Fruit fly (Drosophila melanogaster): ENCODE results near the gene CG33098.

The CG33098 gene

DNA sequence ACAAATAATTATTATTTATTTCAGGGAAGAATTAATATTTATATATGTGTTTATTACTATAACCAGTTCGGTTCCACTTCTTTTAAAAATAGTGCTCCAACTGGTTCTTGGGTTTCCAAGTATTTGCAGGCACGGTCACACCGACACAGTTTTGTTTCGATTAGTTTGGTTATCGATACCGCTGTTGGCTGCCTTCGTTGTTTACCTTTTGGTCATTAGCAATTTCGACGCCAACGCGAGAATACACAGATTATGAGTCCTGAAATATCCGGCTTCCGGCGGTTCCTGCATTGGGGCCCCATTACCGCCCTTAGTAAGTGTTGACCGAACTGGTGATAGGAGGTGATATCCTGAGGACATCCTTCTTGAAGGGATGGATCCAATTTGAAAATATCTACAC, 21.2 kb downstream of the CG33098 start, which contains the start of gene CG5196:
TSS of gene CG5196 (plus strand) at position 157 of the 400 bp plus-strand sequence.
- TF ChIP-seq EcR (GFP tag; optimal IDR thresholded peaks at IDR 0.05) (peak; percentile 14), Ets98B (GFP tag; IDR thresholded peaks at IDR 0.05) (no peak)

- no peak for TF ChIP-seq CG12605 (GFP tag; IDR thresholded peaks at IDR 0.05)
- no peak for TF ChIP-seq rn (GFP tag; IDR thresholded peaks at IDR 0.05)
- TF ChIP-seq Snoo (tag; optimal IDR thresholded peaks at IDR 0.05) = no peak
- TF ChIP-seq CG14655 (GFP tag; optimal IDR thresholded peaks at IDR 0.05) = no peak
- TF ChIP-seq EcR (GFP tag; optimal IDR thresholded peaks at IDR 0.05) = no peak
- TF ChIP-seq CG10348 (GFP tag; IDR thresholded peaks at IDR 0.05) = no peak
- no peak for TF ChIP-seq fd96Ca (GFP tag; IDR thresholded peaks at IDR 0.05)
- no peak for TF ChIP-seq D1 (tag; optimal IDR thresholded peaks at IDR 0.05)
- TF ChIP-seq CG8301 (tag; optimal IDR thresholded peaks at IDR 0.05) = no peak
- TF ChIP-seq CG4496 (GFP tag; IDR thresholded peaks at IDR 0.05) = no peak
- no peak for TF ChIP-seq CG8159 (tag; optimal IDR thresholded peaks at IDR 0.05)
- TF ChIP-seq CG15710 (tag; optimal IDR thresholded peaks at IDR 0.05) = no peak
- TF ChIP-seq CG32121 (GFP tag; IDR thresholded peaks at IDR 0.05) = no peak
- TF ChIP-seq gl (tag; optimal IDR thresholded peaks at IDR 0.05) = no peak
Observed at dm6 chr3R:12411449-12411848, 24.5 kb downstream of the CG33098 start.

DNA sequence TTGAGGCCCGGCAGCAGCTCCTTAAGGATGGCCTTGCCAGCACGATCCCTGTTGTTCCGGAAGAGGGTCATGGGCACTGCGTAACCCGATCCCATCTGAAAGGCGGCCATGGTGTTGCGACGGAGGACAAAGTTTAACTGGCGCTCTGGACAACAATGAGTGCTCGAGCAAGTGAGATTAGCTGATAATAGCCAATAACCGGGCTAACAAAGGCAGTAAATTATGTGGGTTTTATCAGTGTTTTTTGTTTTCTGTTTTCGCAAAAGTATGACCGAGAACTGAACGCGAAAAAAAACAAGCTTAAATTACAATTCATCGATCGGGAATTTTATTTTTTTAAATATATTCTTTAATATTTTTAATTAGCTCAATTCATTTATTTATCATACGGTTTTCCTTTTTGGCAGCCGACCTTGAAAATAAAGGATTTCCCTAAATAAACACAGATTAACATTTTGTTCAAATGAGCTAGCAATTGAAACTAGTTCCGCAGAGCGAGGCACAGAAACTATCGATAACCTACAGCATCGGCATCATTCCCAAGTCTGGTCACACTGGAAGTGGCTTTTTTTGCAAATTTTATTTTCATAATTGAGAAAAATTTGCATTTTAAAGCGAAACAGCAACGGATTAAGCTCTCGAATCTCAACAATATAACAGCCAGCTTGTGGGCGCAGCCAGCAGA, 26.4 kb downstream of the CG33098 start, which contains the start of the genes Dip-C and pps:
TSS of gene Dip-C (minus strand) at position 486 of the 685 bp plus-strand sequence.
TSS of gene pps (plus strand) at position 555 of the 685 bp plus-strand sequence.
- TF ChIP-seq EcR (GFP tag; optimal IDR thresholded peaks at IDR 0.05) (peak; percentile 24), Pif1A (GFP tag; optimal IDR thresholded peaks at IDR 0.05) (no peak)

DNA sequence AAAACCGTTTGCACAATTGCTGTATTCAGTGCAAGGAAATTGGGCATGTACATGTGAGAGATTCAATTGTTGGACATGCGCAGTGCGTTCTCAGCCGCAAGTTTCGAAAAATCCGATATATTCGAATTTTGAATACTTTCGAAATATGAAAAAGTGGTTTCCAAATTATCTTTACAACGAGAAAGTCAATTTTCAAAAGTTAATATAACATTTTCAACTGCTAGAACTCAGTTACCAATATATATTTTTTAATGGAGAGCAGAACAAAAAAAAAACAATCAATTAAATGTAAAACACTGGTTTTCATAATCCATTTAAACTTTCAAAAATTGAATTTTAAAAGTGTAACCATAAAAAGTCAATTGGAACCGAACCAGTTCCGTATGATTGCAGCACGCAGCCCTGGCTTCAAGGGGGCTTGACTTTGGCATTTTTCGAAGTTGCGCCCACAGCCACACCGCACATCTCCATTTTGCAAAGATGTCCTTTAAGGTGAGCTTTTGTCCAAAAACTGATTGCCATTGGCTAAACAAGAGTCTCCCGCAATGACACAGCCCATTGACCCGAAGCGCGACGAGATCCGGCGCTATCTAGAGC, 35.5 kb downstream of the CG33098 start, which contains the start of the genes Scgbeta and CG17202:
TSS of gene Scgbeta (minus strand) at position 51 of the 597 bp plus-strand sequence.
TSS of gene CG17202 (plus strand) at position 390 of the 597 bp plus-strand sequence.
- TF ChIP-seq gl (tag; optimal IDR thresholded peaks at IDR 0.05) (no peak), Ets98B (GFP tag; IDR thresholded peaks at IDR 0.05) (peak; percentile 22; the same call in 1 of the 2 replicates)

- TF ChIP-seq CG32121 (GFP tag; IDR thresholded peaks at IDR 0.05) = no peak
- TF ChIP-seq EcR (GFP tag; optimal IDR thresholded peaks at IDR 0.05) = peak; percentile 2
Observed at dm6 chr3R:12423997-12424396, 37.0 kb downstream of the CG33098 start.

DNA sequence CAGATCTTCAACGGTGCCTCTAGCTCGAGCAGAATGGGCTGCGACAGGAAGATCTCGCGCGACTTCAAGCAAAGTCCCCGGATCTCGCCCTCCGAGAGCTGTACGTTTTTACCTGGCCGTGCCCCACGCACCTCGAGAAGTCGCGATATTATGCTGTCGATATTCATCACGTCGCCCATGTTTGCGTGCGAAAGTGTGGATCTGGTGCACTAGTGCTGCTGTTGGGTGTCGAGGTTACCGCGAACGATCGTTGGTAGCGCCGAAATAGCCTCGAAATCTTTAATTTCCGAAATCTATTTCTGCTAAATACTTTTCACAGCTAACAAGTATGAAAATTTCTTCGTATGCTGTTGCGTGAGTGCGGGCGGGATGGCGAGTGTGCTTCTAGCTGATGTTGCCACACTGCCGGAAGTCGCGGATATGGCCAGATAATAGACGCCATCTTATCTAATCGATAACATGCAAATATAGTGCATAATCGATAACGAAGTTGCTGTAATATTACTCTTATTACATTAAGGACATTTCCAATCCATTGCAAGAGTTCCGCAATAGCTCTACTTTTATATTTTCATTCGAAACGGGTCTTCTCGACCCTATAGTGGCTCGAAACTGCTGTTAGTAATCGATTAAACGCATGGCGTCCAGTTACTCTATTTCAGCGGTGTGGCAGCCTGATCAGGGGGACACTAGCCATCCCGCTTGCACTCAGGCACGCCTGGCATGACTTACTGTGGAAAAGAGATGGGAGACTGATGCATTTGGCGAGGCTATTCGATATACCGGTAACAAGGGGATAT, 38.7 kb downstream of the CG33098 start, which contains the start of gene Pp1-87B:
TSS of gene Pp1-87B (minus strand) at position 408 of the 800 bp plus-strand sequence.
- peak; percentile 31 for TF ChIP-seq Snoo (tag; optimal IDR thresholded peaks at IDR 0.05)
- TF ChIP-seq CG15710 (tag; optimal IDR thresholded peaks at IDR 0.05) = peak; percentile 10
- TF ChIP-seq CG13204 (GFP tag; optimal IDR thresholded peaks at IDR 0.05) = no peak

dm6 chr3R:12426310-12426653, 39.3 kb downstream of the CG33098 start, which contains the start of gene NANS:
NANS (plus strand) TSS chr3R:12426578.
- no peak for TF ChIP-seq Snoo (tag; optimal IDR thresholded peaks at IDR 0.05)
- TF ChIP-seq D1 (tag; optimal IDR thresholded peaks at IDR 0.05) = no peak
- TF ChIP-seq gl (tag; optimal IDR thresholded peaks at IDR 0.05) = no peak
- no peak for TF ChIP-seq CG17806 (tag; optimal IDR thresholded peaks at IDR 0.05)
- TF ChIP-seq Pif1A (GFP tag; optimal IDR thresholded peaks at IDR 0.05) = no peak
- TF ChIP-seq EcR (GFP tag; optimal IDR thresholded peaks at IDR 0.05) = no peak
- no peak for TF ChIP-seq CG15710 (tag; optimal IDR thresholded peaks at IDR 0.05)
- TF ChIP-seq CG10348 (GFP tag; IDR thresholded peaks at IDR 0.05) = no peak
- TF ChIP-seq CG8159 (tag; optimal IDR thresholded peaks at IDR 0.05) = no peak
- TF ChIP-seq Pif1B (GFP tag; optimal IDR thresholded peaks at IDR 0.05) = no peak
- no peak for TF ChIP-seq rn (GFP tag; IDR thresholded peaks at IDR 0.05)
- no peak for TF ChIP-seq CG13204 (GFP tag; optimal IDR thresholded peaks at IDR 0.05)
- TF ChIP-seq CG34367 (tag; optimal IDR thresholded peaks at IDR 0.05) = no peak
- TF ChIP-seq Ets98B (GFP tag; IDR thresholded peaks at IDR 0.05) = no peak
- TF ChIP-seq CG8301 (tag; optimal IDR thresholded peaks at IDR 0.05) = no peak
- TF ChIP-seq CG32121 (GFP tag; IDR thresholded peaks at IDR 0.05) = no peak
- no peak for TF ChIP-seq CG9948 (tag; optimal IDR thresholded peaks at IDR 0.05)
